Worm (Caenorhabditis elegans) whole organism, early embryonic: Measurements from ENCODE around the gene klo-2.

Experiments used
- ama-1 ChIP-seq: fragments of 150-350 bp; optimal IDR thresholded peaks from 2 replicates; lab custom pipeline; 2014
- ets-7 ChIP-seq: sonication (generic microtip); optimal IDR thresholded peaks from 2 replicates; lab custom pipeline; 2016; ENCODE audit warnings: missing genotype, missing genetic modification characterization, missing compliant biosample characterization

DNA sequence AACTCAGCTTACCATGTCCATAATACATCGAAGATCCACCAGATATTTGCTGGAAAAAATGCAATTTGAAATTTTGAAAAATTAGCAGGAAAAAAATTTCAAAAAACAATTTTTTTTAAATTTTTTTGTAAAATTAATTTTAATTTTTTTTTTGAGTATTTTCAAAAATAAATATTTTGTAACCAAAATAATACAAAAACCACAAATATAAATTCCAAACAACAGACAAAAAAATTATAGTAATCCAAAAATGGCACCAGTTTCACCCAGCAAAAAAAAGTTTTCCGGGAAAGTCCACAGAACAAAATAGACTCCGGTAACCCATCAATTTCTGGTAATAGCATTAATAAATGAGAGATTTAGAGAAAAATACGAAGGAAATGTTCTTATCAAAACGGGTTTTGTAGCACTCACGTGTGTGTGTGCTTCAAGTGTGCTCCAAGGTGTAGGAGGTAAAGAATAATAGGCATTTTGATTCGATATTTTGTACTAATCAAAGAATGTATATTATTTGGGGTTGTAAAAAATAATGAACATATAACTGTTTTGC, 8.8 kb downstream of the klo-2 start, which contains the start of gene nhr-121:
- TF ChIP-seq ets-7 (tag; lab: Kevin White, UChicago) (no peak), ama-1 (lab: Kevin White, UChicago) (no peak)
